Worm (Caenorhabditis elegans): ENCODE results near the gene srv-34.

ce11 chrV:16376430-16376948, 1.9 kb upstream of the srv-34 start:
- TF ChIP-seq ets-4 (GFP tag; optimal IDR thresholded peaks at IDR 0.05) (no peak), dpff-1 (tag; optimal IDR thresholded peaks at IDR 0.05) (no peak), sea-2 (GFP tag; IDR thresholded peaks at IDR 0.05) (no peak), him-1 (tag; optimal IDR thresholded peaks at IDR 0.05) (no peak), pha-4 (tag; optimal IDR thresholded peaks at IDR 0.05) (no peak), nhr-90 (tag; optimal IDR thresholded peaks at IDR 0.05) (no peak), ama-1 (optimal IDR thresholded peaks at IDR 0.05) (no peak), ama-1 (GFP tag; optimal IDR thresholded peaks at IDR 0.05) (no peak)
